Fruit fly (Drosophila melanogaster): ENCODE results near the gene Eig71Ef.

Eig71Ef gene

dm6 chr3L:15704250-15704985, 47.2 kb upstream of the Eig71Ef start (continued):
- TF ChIP-seq Eip75B (GFP tag; optimal IDR thresholded peaks at IDR 0.05) (peak; percentile 10), spab (GFP tag; optimal IDR thresholded peaks at IDR 0.05) (peak; percentile 50), CG34406 (GFP tag; optimal IDR thresholded peaks at IDR 0.05) (peak; percentile 38), Hr4 (GFP tag; optimal IDR thresholded peaks at IDR 0.05) (peak; percentile 55)

- TF ChIP-seq CG6792 (GFP tag; optimal IDR thresholded peaks at IDR 0.05) = no peak
- no peak for TF ChIP-seq CG11294 (GFP tag; IDR thresholded peaks at IDR 0.05)
- no peak for TF ChIP-seq fd59A (GFP tag; optimal IDR thresholded peaks at IDR 0.05)
These were observed 46.3 kb upstream of the Eig71Ef start for dm6 chr3L:15703330-15704119.

- TF ChIP-seq lz (GFP tag; optimal IDR thresholded peaks at IDR 0.05) = no peak
- TF ChIP-seq dac (GFP tag; optimal IDR thresholded peaks at IDR 0.05) = no peak
- TF ChIP-seq fd59A (GFP tag; optimal IDR thresholded peaks at IDR 0.05) = no peak
- no peak for TF ChIP-seq CG34406 (GFP tag; optimal IDR thresholded peaks at IDR 0.05)
- no peak for TF ChIP-seq CG9139 (GFP tag; optimal IDR thresholded peaks at IDR 0.05)
- no peak for TF ChIP-seq Blimp-1 (GFP tag; optimal IDR thresholded peaks at IDR 0.05)
- TF ChIP-seq CG6163 (GFP tag; IDR thresholded peaks at IDR 0.05) = no peak
- TF ChIP-seq esn (GFP tag; optimal IDR thresholded peaks at IDR 0.05) = no peak
- TF ChIP-seq pdm3 (GFP tag; optimal IDR thresholded peaks at IDR 0.05) = no peak
- no peak for TF ChIP-seq vri (GFP tag; optimal IDR thresholded peaks at IDR 0.05)
- no peak for TF ChIP-seq CG8632 (GFP tag; optimal IDR thresholded peaks at IDR 0.05)
- no peak for TF ChIP-seq CG10631 (GFP tag; optimal IDR thresholded peaks at IDR 0.05)
These were observed 45.0 kb upstream of the Eig71Ef start for dm6 chr3L:15702191-15702590.

- TF ChIP-seq Sox102F (GFP tag; optimal IDR thresholded peaks at IDR 0.05) (peak; percentile 69), Hr39 (GFP tag; optimal IDR thresholded peaks at IDR 0.05) (peak; percentile 76), Hr38 (GFP tag; optimal IDR thresholded peaks at IDR 0.05) (no peak), net (GFP tag; optimal IDR thresholded peaks at IDR 0.05) (peak; percentile 62), CG1621 (tag; optimal IDR thresholded peaks at IDR 0.05) (no peak), CG31627 (GFP tag; optimal IDR thresholded peaks at IDR 0.05) (peak; percentile 82), achi (GFP tag; optimal IDR thresholded peaks at IDR 0.05) (peak; percentile 84), Eip75B (GFP tag; optimal IDR thresholded peaks at IDR 0.05) (peak; percentile 73), spab (GFP tag; optimal IDR thresholded peaks at IDR 0.05) (peak; percentile 66), salr (GFP tag; optimal IDR thresholded peaks at IDR 0.05) (peak; percentile 20 to 83), eg (GFP tag; IDR thresholded peaks at IDR 0.05) (no peak), fd85E (GFP tag; optimal IDR thresholded peaks at IDR 0.05) (no peak), Met (GFP tag; optimal IDR thresholded peaks at IDR 0.05) (peak; percentile 49), CG11762 (GFP tag; optimal IDR thresholded peaks at IDR 0.05; ENCODE audit: insufficient read depth) (peak; percentile 46), CG8319 (GFP tag; optimal IDR thresholded peaks at IDR 0.05) (peak; percentile 49), fkh (GFP tag; optimal IDR thresholded peaks at IDR 0.05) (no peak), Lpt (GFP tag; optimal IDR thresholded peaks at IDR 0.05) (no peak), CG8632 (GFP tag; optimal IDR thresholded peaks at IDR 0.05) (peak; percentile 80), CG6792 (GFP tag; optimal IDR thresholded peaks at IDR 0.05) (peak; percentile 72), Sox14 (GFP tag; optimal IDR thresholded peaks at IDR 0.05) (peak; percentile 81), Gug (GFP tag; IDR thresholded peaks at IDR 0.05) (no peak), CG8119 (GFP tag; IDR thresholded peaks at IDR 0.05) (peak; percentile 56; the same call in 2 of the 3 replicates), CG3032 (tag; optimal IDR thresholded peaks at IDR 0.05) (peak; percentile 74), vri (GFP tag; optimal IDR thresholded peaks at IDR 0.05) (peak; percentile 23), CG32006 (GFP tag; optimal IDR thresholded peaks at IDR 0.05) (peak; percentile 59), CG6854 (GFP tag; optimal IDR thresholded peaks at IDR 0.05) (peak; percentile 61), Ets21C (GFP tag; optimal IDR thresholded peaks at IDR 0.05) (peak; percentile 62), Ets96B (tag; optimal IDR thresholded peaks at IDR 0.05) (peak; percentile 85), Hr4 (GFP tag; optimal IDR thresholded peaks at IDR 0.05) (no peak), fd59A (GFP tag; optimal IDR thresholded peaks at IDR 0.05) (peak; percentile 76), CG11902 (GFP tag; optimal IDR thresholded peaks at IDR 0.05) (peak; percentile 39)
These were observed 43.3 kb upstream of the Eig71Ef start for dm6 chr3L:15700338-15700966.
